Fruit fly (Drosophila melanogaster) whole organism, embryonic: ENCODE data around the gene CG31922.

Experiments used
- C15 ChIP-seq: fragments of 200-800 bp; sonication (Bioruptor generic); IDR thresholded peaks from 3 replicates; pipeline ENCODE4 v1.3.6; 2022; ENCODE audit warnings: missing biosample characterization, missing genetic modification characterization
- CG12769 ChIP-seq: fragments of 200-800 bp; sonication (Bioruptor generic); optimal IDR thresholded peaks from 2 replicates; lab custom pipeline; 2019; ENCODE audit warnings: missing biosample characterization, mild to moderate bottlenecking, missing genetic modification characterization, moderate library complexity
- CG13123 ChIP-seq: fragments of 200-800 bp; sonication (Bioruptor generic); optimal IDR thresholded peaks from 2 replicates; lab custom pipeline; 2016; ENCODE audit warnings: missing biosample characterization, missing genetic modification characterization
- CG1529 ChIP-seq: fragments of 200-800 bp; sonication (Bioruptor generic); optimal IDR thresholded peaks from 3 replicates; lab custom pipeline; 2018; ENCODE audit warnings: missing biosample characterization, missing genetic modification characterization
- CG17385 ChIP-seq: fragments of 200-800 bp; sonication (Bioruptor generic); optimal IDR thresholded peaks from 3 replicates; lab custom pipeline; 2018; ENCODE audit warnings: missing biosample characterization, mild to moderate bottlenecking, missing genetic modification characterization
- CG1792 ChIP-seq: fragments of 200-800 bp; sonication (Bioruptor generic); optimal IDR thresholded peaks from 2 replicates; lab custom pipeline; 2016; ENCODE audit warnings: missing biosample characterization, missing genetic modification characterization
- CG18599 ChIP-seq: fragments of 200-800 bp; sonication (Bioruptor generic); optimal IDR thresholded peaks from 3 replicates; lab custom pipeline; 2017; ENCODE audit warnings: missing biosample characterization, missing genetic modification characterization, mild to moderate bottlenecking, moderate library complexity, missing genetic modification reagents
- CG2199 ChIP-seq: fragments of 200-800 bp; sonication (Bioruptor generic); IDR thresholded peaks from 3 replicates; pipeline ENCODE4 v1.3.6; 2022; ENCODE audit warnings: missing biosample characterization, missing genetic modification characterization
- CG3065 ChIP-seq: fragments of 200-800 bp; sonication (Bioruptor generic); optimal IDR thresholded peaks from 2 replicates; lab custom pipeline; 2016; ENCODE audit warnings: missing biosample characterization, missing genetic modification characterization
- CG32772 ChIP-seq: fragments of 200-800 bp; sonication (Bioruptor generic); IDR thresholded peaks from 2 replicates; pipeline ENCODE4 v1.3.6; 2022; ENCODE audit warnings: missing biosample characterization, missing genetic modification characterization
- CG3847 ChIP-seq: fragments of 200-800 bp; sonication (Bioruptor generic); IDR thresholded peaks from 2 replicates; pipeline ENCODE4 v1.3.6; 2022; ENCODE audit warnings: missing biosample characterization, missing genetic modification characterization
- CG4282 ChIP-seq: fragments of 200-800 bp; sonication (Bioruptor generic); optimal IDR thresholded peaks from 2 replicates; lab custom pipeline; 2016; ENCODE audit warnings: missing biosample characterization, missing genetic modification characterization
- CG4360 ChIP-seq: fragments of 200-800 bp; sonication (Bioruptor generic); IDR thresholded peaks from 2 replicates; pipeline ENCODE4 v1.3.6; 2022; ENCODE audit warnings: missing biosample characterization, missing genetic modification characterization
- CG4424 ChIP-seq: fragments of 200-800 bp; sonication (Bioruptor generic); optimal IDR thresholded peaks from 3 replicates; lab custom pipeline; 2016; ENCODE audit warnings: missing biosample characterization, missing genetic modification characterization
- CG4617 ChIP-seq: fragments of 200-800 bp; sonication (Bioruptor generic); optimal IDR thresholded peaks from 3 replicates; lab custom pipeline; 2016; ENCODE audit warnings: missing biosample characterization, missing genetic modification characterization, borderline replicate concordance
- CG4854 ChIP-seq: fragments of 200-800 bp; sonication (Bioruptor generic); optimal IDR thresholded peaks from 2 replicates; lab custom pipeline; 2016; ENCODE audit warnings: missing biosample characterization, missing genetic modification characterization, inconsistent platforms
- CG6254 ChIP-seq: fragments of 200-800 bp; sonication (Bioruptor generic); optimal IDR thresholded peaks from 3 replicates; lab custom pipeline; 2017; ENCODE audit warnings: mild to moderate bottlenecking, missing biosample characterization, missing genetic modification reagents, missing genetic modification characterization
- CG6272 ChIP-seq: fragments of 200-800 bp; sonication (Bioruptor generic); IDR thresholded peaks from 2 replicates; pipeline ENCODE4 v1.3.6; 2022; ENCODE audit warnings: missing biosample characterization, missing genetic modification characterization
- CG7556 ChIP-seq: fragments of 200-800 bp; sonication (Bioruptor generic); optimal IDR thresholded peaks from 2 replicates; lab custom pipeline; 2017; ENCODE audit warnings: missing biosample characterization, mild to moderate bottlenecking, missing genetic modification characterization
- CG7745 ChIP-seq: fragments of 200-800 bp; sonication (Bioruptor generic); optimal IDR thresholded peaks from 2 replicates; lab custom pipeline; 2018; ENCODE audit warnings: missing biosample characterization, mild to moderate bottlenecking, missing genetic modification characterization, moderate library complexity
- CG7963 ChIP-seq: fragments of 200-800 bp; sonication (Bioruptor generic); IDR thresholded peaks from 3 replicates; pipeline ENCODE4 v1.3.6; 2022; ENCODE audit warnings: missing biosample characterization, missing genetic modification characterization; ENCODE audit not compliant: partially characterized antibody
- CoRest ChIP-seq: fragments of 200-800 bp; sonication (Bioruptor generic); optimal IDR thresholded peaks from 3 replicates; lab custom pipeline; 2018; ENCODE audit warnings: missing biosample characterization, mild to moderate bottlenecking, missing genetic modification characterization, moderate library complexity
- D19A ChIP-seq: fragments of 200-800 bp; optimal IDR thresholded peaks from 3 replicates; lab custom pipeline; 2019; ENCODE audit warnings: missing biosample characterization, mild to moderate bottlenecking, missing genetic modification characterization, moderate library complexity
- ERR ChIP-seq: fragments of 200-800 bp; sonication (Bioruptor generic); optimal IDR thresholded peaks from 2 replicates; lab custom pipeline; 2016; ENCODE audit warnings: missing biosample characterization, missing genetic modification characterization
- Ets97D ChIP-seq: fragments of 200-800 bp; sonication (Bioruptor generic); optimal IDR thresholded peaks from 3 replicates; lab custom pipeline; 2016; ENCODE audit warnings: missing biosample characterization, missing genetic modification characterization
- GATAe ChIP-seq: fragments of 200-800 bp; sonication (Bioruptor generic); conservative IDR thresholded peaks from 2 replicates; pipeline ENCODE4 v1.3.6; 2022; ENCODE audit warnings: missing biosample characterization, missing genetic modification characterization
- H15 ChIP-seq: fragments of 200-800 bp; sonication (Bioruptor generic); IDR thresholded peaks from 3 replicates; pipeline ENCODE4 v1.3.6; 2022; ENCODE audit warnings: missing biosample characterization, missing genetic modification characterization
- HLH3B ChIP-seq: fragments of 200-800 bp; sonication (Bioruptor generic); IDR thresholded peaks from 2 replicates; pipeline ENCODE4 v1.3.6; 2022; ENCODE audit warnings: missing biosample characterization, missing genetic modification characterization
- Hey ChIP-seq: fragments of 200-800 bp; sonication (Bioruptor generic); optimal IDR thresholded peaks from 3 replicates; lab custom pipeline; 2018; ENCODE audit warnings: missing biosample characterization, mild to moderate bottlenecking, missing genetic modification characterization
- Med ChIP-seq: fragments of 200-800 bp; sonication (Bioruptor generic); peaks from one replicate; lab custom pipeline; 2016; ENCODE audit warnings: missing biosample characterization, missing genetic modification characterization, mild to moderate bottlenecking, inconsistent platforms, moderate library complexity
- Mes4 ChIP-seq: fragments of 200-800 bp; sonication (Bioruptor generic); optimal IDR thresholded peaks from 2 replicates; lab custom pipeline; 2016; ENCODE audit warnings: missing biosample characterization, missing genetic modification characterization
- ara ChIP-seq: fragments of 200-800 bp; sonication (Bioruptor generic); IDR thresholded peaks from 2 replicates; pipeline ENCODE4 v1.3.6; 2022; ENCODE audit warnings: missing biosample characterization, missing genetic modification characterization
- bbx ChIP-seq: fragments of 200-800 bp; sonication (Bioruptor generic); IDR thresholded peaks from 2 replicates; pipeline ENCODE4 v1.3.6; 2022; ENCODE audit warnings: missing biosample characterization, missing genetic modification characterization; ENCODE audit not compliant: partially characterized antibody
- bcd ChIP-seq: fragments of 200-800 bp; sonication (Bioruptor generic); optimal IDR thresholded peaks from 2 replicates; lab custom pipeline; 2017; ENCODE audit warnings: missing biosample characterization, mild to moderate bottlenecking, missing genetic modification characterization
- caup ChIP-seq: fragments of 200-800 bp; sonication (Bioruptor generic); optimal IDR thresholded peaks from 3 replicates; lab custom pipeline; 2017; ENCODE audit warnings: missing biosample characterization, mild to moderate bottlenecking, missing genetic modification characterization, moderate library complexity; ENCODE audit not compliant: severe bottlenecking
- cg ChIP-seq: fragments of 200-800 bp; sonication (Bioruptor generic); optimal IDR thresholded peaks from 3 replicates; lab custom pipeline; 2019; ENCODE audit warnings: missing biosample characterization, mild to moderate bottlenecking, missing genetic modification characterization, moderate library complexity
- danr ChIP-seq: fragments of 200-800 bp; sonication (Bioruptor generic); IDR thresholded peaks from 2 replicates; pipeline ENCODE4 v1.3.6; 2022; ENCODE audit warnings: missing biosample characterization, missing genetic modification characterization
- grau ChIP-seq: fragments of 200-800 bp; optimal IDR thresholded peaks from 3 replicates; lab custom pipeline; 2019; ENCODE audit warnings: missing biosample characterization, mild to moderate bottlenecking, missing genetic modification characterization, moderate library complexity
- gsb ChIP-seq: fragments of 200-800 bp; sonication (Bioruptor generic); IDR thresholded peaks from 2 replicates; pipeline ENCODE4 v1.3.6; 2022; ENCODE audit warnings: missing biosample characterization, missing genetic modification characterization
- mirr ChIP-seq: fragments of 200-800 bp; sonication (Bioruptor generic); optimal IDR thresholded peaks from 3 replicates; lab custom pipeline; 2018; ENCODE audit warnings: missing biosample characterization, mild to moderate bottlenecking, missing genetic modification characterization
- nom ChIP-seq: fragments of 200-800 bp; sonication (Bioruptor generic); optimal IDR thresholded peaks from 2 replicates; lab custom pipeline; 2017; ENCODE audit warnings: missing biosample characterization, missing genetic modification characterization, mild to moderate bottlenecking, moderate library complexity, missing genetic modification reagents
- pfk ChIP-seq: fragments of 200-800 bp; sonication (Bioruptor generic); optimal IDR thresholded peaks from 2 replicates; lab custom pipeline; 2018; ENCODE audit warnings: missing biosample characterization, mild to moderate bottlenecking, missing genetic modification characterization, moderate library complexity
- phol ChIP-seq: fragments of 200-800 bp; sonication (Bioruptor generic); optimal IDR thresholded peaks from 3 replicates; lab custom pipeline; 2018; ENCODE audit warnings: missing biosample characterization, mild to moderate bottlenecking, missing genetic modification characterization, moderate library complexity
- pita ChIP-seq: fragments of 200-800 bp; sonication (Bioruptor generic); optimal IDR thresholded peaks from 2 replicates; lab custom pipeline; 2017; ENCODE audit warnings: missing biosample characterization, mild to moderate bottlenecking, missing genetic modification characterization
- scrt ChIP-seq: fragments of 200-800 bp; sonication (Bioruptor generic); optimal IDR thresholded peaks from 2 replicates; lab custom pipeline; 2018; ENCODE audit warnings: missing biosample characterization, mild to moderate bottlenecking, missing genetic modification characterization, moderate library complexity
- sd ChIP-seq: fragments of 200-800 bp; sonication (Bioruptor generic); optimal IDR thresholded peaks from 3 replicates; lab custom pipeline; 2018; ENCODE audit warnings: missing biosample characterization, mild to moderate bottlenecking, missing genetic modification characterization, moderate library complexity
- sqz ChIP-seq: fragments of 200-800 bp; sonication (Bioruptor generic); optimal IDR thresholded peaks from 3 replicates; lab custom pipeline; 2018; ENCODE audit warnings: missing biosample characterization, mild to moderate bottlenecking, missing genetic modification characterization
- sug ChIP-seq: fragments of 200-800 bp; optimal IDR thresholded peaks from 2 replicates; lab custom pipeline; 2019; ENCODE audit warnings: missing biosample characterization, mild to moderate bottlenecking, missing genetic modification characterization, moderate library complexity

Gene CG31922

DNA sequence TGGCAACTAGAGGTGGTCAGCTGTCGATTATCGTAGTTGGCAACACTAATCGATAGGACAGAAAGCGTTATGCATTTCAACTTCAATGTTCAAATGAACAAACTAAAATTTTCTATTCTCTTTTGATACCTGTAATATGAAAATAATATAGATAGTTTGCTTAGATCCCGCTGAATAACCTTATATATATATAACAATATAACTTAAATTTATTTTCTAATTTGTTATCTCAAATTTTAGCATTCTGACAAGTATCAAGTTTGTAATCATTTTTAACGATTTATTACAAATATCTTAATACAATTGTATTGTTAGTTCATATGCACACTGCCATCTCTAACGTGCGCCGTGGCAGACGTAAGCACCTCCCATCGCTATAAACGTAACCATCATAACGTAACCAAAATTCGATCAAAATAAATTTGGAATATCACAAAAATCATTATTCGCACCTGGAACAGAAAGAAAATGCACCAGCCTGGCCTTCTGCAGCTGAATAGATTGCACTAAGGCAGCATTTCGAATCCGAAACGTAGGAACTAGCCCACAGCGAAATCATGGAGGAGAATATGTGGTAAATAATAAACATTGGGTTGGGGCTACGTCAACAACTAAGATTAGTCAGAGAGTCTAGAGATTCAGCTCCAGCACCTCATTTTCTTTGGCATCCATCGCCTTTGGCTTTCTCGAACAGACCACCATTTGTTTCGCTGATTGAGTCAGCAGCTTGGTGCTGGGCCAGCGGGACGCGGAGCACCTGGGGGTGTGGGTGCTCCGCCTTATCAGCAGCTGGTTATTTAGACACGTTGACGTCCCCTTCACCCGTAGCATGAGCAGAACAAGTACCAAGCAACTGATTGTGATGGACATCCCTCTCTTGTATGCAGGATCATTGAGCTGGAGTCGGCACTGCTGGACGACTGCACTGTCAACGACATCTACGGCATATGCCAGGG, 40.8 kb upstream of the CG31922 start, which contains the start of the genes Pino and TBC1D23:
Gene Pino (minus strand): TSS at position 22 of the 956 bp plus-strand sequence.
Gene TBC1D23 (plus strand): TSS at position 385 of the 956 bp plus-strand sequence.
- TF ChIP-seq CG4617 (no peak), CG6272 (peak; percentile 65), CG1529 (GFP tag; lab: Kevin White, UChicago) (peak; percentile 30), phol (tag; lab: Kevin White, UChicago) (peak; percentile 80), bcd (GFP tag; lab: Kevin White, UChicago) (peak; percentile 72), cg (GFP tag; lab: Kevin White, UChicago) (no peak), gsb (no peak), mirr (no peak), CG18599 (GFP tag; lab: Kevin White, UChicago) (peak; percentile 67), sqz (GFP tag; lab: Kevin White, UChicago) (no peak), CG2199 (GFP tag; lab: Robert Waterston, UW) (no peak), D19A (tag; lab: Kevin White, UChicago) (peak; percentile 56), Hey (no peak), CG6254 (GFP tag; lab: Kevin White, UChicago) (no peak), CG3065 (GFP tag; lab: Kevin White, UChicago) (peak; percentile 5), Med (peak; percentile 88), CG32772 (GFP tag; lab: Robert Waterston, UW) (peak; percentile 56), CG1792 (GFP tag; lab: Kevin White, UChicago) (no peak), CG17385 (peak; percentile 47), ERR (GFP tag; lab: Kevin White, UChicago) (no peak), bbx (GFP tag; lab: Robert Waterston, UW) (peak; percentile 31; the same call in 1 of the 2 replicates), danr (GFP tag; lab: Robert Waterston, UW) (peak; percentile 38; the same call in 1 of the 2 replicates), CoRest (tag; lab: Kevin White, UChicago) (peak; percentile 88), CG4854 (GFP tag; lab: Kevin White, UChicago) (no peak), Ets97D (GFP tag; lab: Kevin White, UChicago) (peak; percentile 22), CG12769 (tag; lab: Kevin White, UChicago) (peak; percentile 63), CG4360 (GFP tag; lab: Robert Waterston, UW) (no peak), pfk (no peak), ara (peak; percentile 63), H15 (peak; percentile 65; the same call in 1 of the 3 replicates), GATAe (0 out of 2 replicates have a peak, but pooled peaks have one; percentile 18), CG13123 (GFP tag; lab: Kevin White, UChicago) (peak; percentile 49), Mes4 (GFP tag; lab: Kevin White, UChicago) (no peak), sd (peak; percentile 20), pita (no peak), nom (no peak), sug (tag; lab: Kevin White, UChicago) (peak; percentile 83), HLH3B (peak; percentile 60; the same call in 1 of the 2 replicates), CG7745 (tag; lab: Kevin White, UChicago) (no peak), CG7556 (peak; percentile 71), CG4282 (GFP tag; lab: Kevin White, UChicago) (no peak), CG7963 (0 out of 3 replicates have a peak, but pooled peaks have one; percentile 11), C15 (GFP tag; lab: Robert Waterston, UW) (peak; percentile 36; the same call in 1 of the 3 replicates), CG3847 (peak; percentile 65), CG4424 (GFP tag; lab: Kevin White, UChicago) (peak; percentile 64), scrt (GFP tag; lab: Kevin White, UChicago) (peak; percentile 48), grau (tag; lab: Kevin White, UChicago) (peak; percentile 80), caup (peak; percentile 45)
